Fruit fly (Drosophila melanogaster) whole organism, embryonic: ENCODE data around the gene CG33160.

Experiments
- Atf3 ChIP-seq: fragments of 200-800 bp; sonication (Bioruptor generic); optimal IDR thresholded peaks from 3 replicates; lab custom pipeline; 2016; ENCODE audit warnings: missing biosample characterization, missing genetic modification characterization
- Awh ChIP-seq: fragments of 200-800 bp; sonication (Bioruptor generic); IDR thresholded peaks from 2 replicates; pipeline ENCODE4, ENCODE4 v1.3.6; 2022; ENCODE audit warnings: missing biosample characterization, missing genetic modification characterization
- CG13296 ChIP-seq: fragments of 200-800 bp; sonication (Bioruptor generic); optimal IDR thresholded peaks from 3 replicates; lab custom pipeline; 2018; ENCODE audit warnings: missing biosample characterization, mild to moderate bottlenecking, missing genetic modification characterization
- CG13424 ChIP-seq: fragments of 200-800 bp; sonication (Bioruptor generic); optimal IDR thresholded peaks from 2 replicates; lab custom pipeline; 2019; ENCODE audit warnings: missing biosample characterization, mild to moderate bottlenecking, missing genetic modification characterization, moderate library complexity
- CG13624 ChIP-seq: fragments of 200-800 bp; sonication (Bioruptor generic); optimal IDR thresholded peaks from 2 replicates; lab custom pipeline; 2016; ENCODE audit warnings: missing biosample characterization, missing genetic modification characterization
- CG15479 ChIP-seq: fragments of 200-800 bp; sonication (Bioruptor generic); optimal IDR thresholded peaks from 3 replicates; lab custom pipeline; 2019; ENCODE audit warnings: missing biosample characterization, mild to moderate bottlenecking, missing genetic modification characterization, moderate library complexity
- CG15514 ChIP-seq: fragments of 200-800 bp; sonication (Bioruptor generic); optimal IDR thresholded peaks from 3 replicates; lab custom pipeline; 2017; ENCODE audit warnings: missing biosample characterization, missing genetic modification characterization, mild to moderate bottlenecking, moderate library complexity, missing genetic modification reagents
- CG15601 ChIP-seq: fragments of 200-800 bp; sonication (Bioruptor generic); optimal IDR thresholded peaks from 3 replicates; lab custom pipeline; 2019; ENCODE audit warnings: missing biosample characterization, mild to moderate bottlenecking, missing genetic modification characterization, moderate library complexity
- CG1602 ChIP-seq: fragments of 200-800 bp; sonication (Bioruptor generic); optimal IDR thresholded peaks from 3 replicates; lab custom pipeline; 2016; ENCODE audit warnings: missing biosample characterization, missing genetic modification characterization
- CG34422 ChIP-seq: fragments of 200-800 bp; sonication (Bioruptor generic); IDR thresholded peaks from 3 replicates; pipeline ENCODE4 v1.3.6; 2022; ENCODE audit warnings: missing biosample characterization, missing genetic modification characterization
- CG4424 ChIP-seq: fragments of 200-800 bp; sonication (Bioruptor generic); optimal IDR thresholded peaks from 3 replicates; lab custom pipeline; 2016; ENCODE audit warnings: missing biosample characterization, missing genetic modification characterization
- CG4707 ChIP-seq: fragments of 200-800 bp; sonication (Bioruptor generic); optimal IDR thresholded peaks from 2 replicates; lab custom pipeline; 2018; ENCODE audit warnings: missing biosample characterization, mild to moderate bottlenecking, missing genetic modification characterization, moderate library complexity
- CG4854 ChIP-seq: fragments of 200-800 bp; sonication (Bioruptor generic); optimal IDR thresholded peaks from 2 replicates; lab custom pipeline; 2016; ENCODE audit warnings: missing biosample characterization, missing genetic modification characterization, inconsistent platforms
- CG5245 ChIP-seq: fragments of 200-800 bp; sonication (Bioruptor generic); optimal IDR thresholded peaks from 3 replicates; lab custom pipeline; 2016; ENCODE audit warnings: missing biosample characterization, missing genetic modification characterization
- CG7357 ChIP-seq: fragments of 200-800 bp; sonication (Bioruptor generic); IDR thresholded peaks from 3 replicates; pipeline ENCODE4 v1.3.6; 2022; ENCODE audit warnings: missing biosample characterization, missing genetic modification characterization
- Dp ChIP-seq: fragments of 200-800 bp; sonication (Bioruptor generic); optimal IDR thresholded peaks from 2 replicates; lab custom pipeline; 2018; ENCODE audit warnings: missing biosample characterization, mild to moderate bottlenecking, missing genetic modification characterization, moderate library complexity
- E2f2 ChIP-seq: fragments of 200-800 bp; sonication (Bioruptor generic); IDR thresholded peaks from 2 replicates; pipeline ENCODE4 v1.3.6; 2022; ENCODE audit warnings: missing biosample characterization, missing genetic modification characterization
- Ets65A ChIP-seq: fragments of 200-800 bp; sonication (Bioruptor generic); peaks from one replicate; lab custom pipeline; 2016; ENCODE audit warnings: missing biosample characterization, missing genetic modification characterization
- Ets97D ChIP-seq: fragments of 200-800 bp; sonication (Bioruptor generic); optimal IDR thresholded peaks from 3 replicates; lab custom pipeline; 2016; ENCODE audit warnings: missing biosample characterization, missing genetic modification characterization
- Hmx ChIP-seq: fragments of 200-800 bp; sonication (Bioruptor generic); optimal IDR thresholded peaks from 2 replicates; lab custom pipeline; 2016; ENCODE audit warnings: missing biosample characterization, missing genetic modification characterization
- MBD-R2 ChIP-seq: fragments of 200-800 bp; sonication (Bioruptor generic); IDR thresholded peaks from 2 replicates; pipeline ENCODE4 v1.3.6; 2022; ENCODE audit warnings: missing biosample characterization, missing genetic modification characterization
- Max ChIP-seq: fragments of 200-800 bp; sonication (Bioruptor generic); optimal IDR thresholded peaks from 2 replicates; lab custom pipeline; 2016; ENCODE audit warnings: missing biosample characterization, mild to moderate bottlenecking, missing genetic modification characterization
- Mes4 ChIP-seq: fragments of 200-800 bp; sonication (Bioruptor generic); optimal IDR thresholded peaks from 2 replicates; lab custom pipeline; 2016; ENCODE audit warnings: missing biosample characterization, missing genetic modification characterization
- Oaz ChIP-seq: fragments of 200-800 bp; sonication (Bioruptor generic); IDR thresholded peaks from 2 replicates; pipeline ENCODE4 v1.3.6; 2022; ENCODE audit warnings: missing biosample characterization, missing genetic modification characterization
- Rfx ChIP-seq: fragments of 200-800 bp; sonication (Bioruptor generic); IDR thresholded peaks from 2 replicates; pipeline ENCODE4 v1.3.6; 2022; ENCODE audit warnings: missing biosample characterization, missing genetic modification characterization
- ab ChIP-seq: fragments of 200-800 bp; sonication (Bioruptor generic); optimal IDR thresholded peaks from 2 replicates; lab custom pipeline; 2016; ENCODE audit warnings: missing biosample characterization, missing genetic modification characterization
- az2 ChIP-seq: fragments of 200-800 bp; sonication (Bioruptor generic); optimal IDR thresholded peaks from 3 replicates; lab custom pipeline; 2016; ENCODE audit warnings: missing biosample characterization, missing genetic modification characterization
- bsh ChIP-seq, 2 experiments: fragments of 200-800 bp; sonication (Bioruptor generic); optimal IDR thresholded peaks; 2 replicates each; lab custom pipeline; 2017 to 2018; ENCODE audit warnings: mild to moderate bottlenecking in 2 of 2, missing biosample characterization in 2 of 2, missing genetic modification characterization in 2 of 2, moderate library complexity in 1 of 2
- cas ChIP-seq: fragments of 200-800 bp; sonication (Bioruptor generic); IDR thresholded peaks from 2 replicates; pipeline ENCODE4 v1.3.6; 2022; ENCODE audit warnings: missing biosample characterization, missing genetic modification characterization
- crc ChIP-seq: fragments of 200-800 bp; sonication (Bioruptor generic); optimal IDR thresholded peaks from 2 replicates; lab custom pipeline; 2016; ENCODE audit warnings: missing biosample characterization, missing genetic modification characterization
- dpn ChIP-seq, 2 experiments: fragments of 200-800 bp; sonication (Bioruptor generic); optimal IDR thresholded peaks; 3 replicates each; lab custom pipeline; 2016; ENCODE audit warnings: missing biosample characterization in 2 of 2, missing genetic modification characterization in 2 of 2
- en ChIP-seq: fragments of 200-800 bp; sonication (Bioruptor generic); optimal IDR thresholded peaks from 2 replicates; lab custom pipeline; 2016; ENCODE audit warnings: missing biosample characterization, missing genetic modification characterization
- her ChIP-seq: fragments of 200-800 bp; sonication (Bioruptor generic); optimal IDR thresholded peaks from 2 replicates; lab custom pipeline; 2016; ENCODE audit warnings: missing biosample characterization, missing genetic modification characterization
- inv ChIP-seq: fragments of 200-800 bp; sonication (Bioruptor generic); IDR thresholded peaks from 2 replicates; pipeline ENCODE4 v1.3.6; 2022; ENCODE audit warnings: missing biosample characterization, missing genetic modification characterization; ENCODE audit not compliant: partially characterized antibody
- kah ChIP-seq: fragments of 200-800 bp; sonication (Bioruptor generic); optimal IDR thresholded peaks from 2 replicates; lab custom pipeline; 2018; ENCODE audit warnings: missing biosample characterization, mild to moderate bottlenecking, missing genetic modification characterization
- kni ChIP-seq: fragments of 200-800 bp; sonication (Bioruptor generic); optimal IDR thresholded peaks from 3 replicates; lab custom pipeline; 2017; ENCODE audit warnings: mild to moderate bottlenecking, missing biosample characterization, missing genetic modification reagents, missing genetic modification characterization
- lab ChIP-seq: fragments of 200-800 bp; sonication (Bioruptor generic); optimal IDR thresholded peaks from 3 replicates; lab custom pipeline; 2017; ENCODE audit warnings: missing biosample characterization, missing genetic modification characterization, mild to moderate bottlenecking, moderate library complexity, missing genetic modification reagents
- maf-S ChIP-seq: fragments of 200-800 bp; sonication (Bioruptor generic); optimal IDR thresholded peaks from 2 replicates; lab custom pipeline; 2016; ENCODE audit warnings: missing biosample characterization, missing genetic modification characterization
- pros ChIP-seq: fragments of 200-800 bp; sonication (Bioruptor generic); optimal IDR thresholded peaks from 3 replicates; lab custom pipeline; 2019; ENCODE audit warnings: missing biosample characterization, mild to moderate bottlenecking, missing genetic modification characterization, moderate library complexity
- pum ChIP-seq: fragments of 200-800 bp; sonication (Bioruptor generic); optimal IDR thresholded peaks from 2 replicates; lab custom pipeline; 2016; ENCODE audit warnings: missing biosample characterization, missing genetic modification characterization
- ranshi ChIP-seq: fragments of 200-800 bp; sonication (Bioruptor generic); IDR thresholded peaks from 2 replicates; pipeline ENCODE4 v1.3.6; 2022; ENCODE audit warnings: missing biosample characterization, missing genetic modification characterization
- stc ChIP-seq: fragments of 200-800 bp; sonication (Bioruptor generic); IDR thresholded peaks from 2 replicates; pipeline ENCODE4 v1.3.6; 2022; ENCODE audit warnings: missing biosample characterization, missing genetic modification characterization
- trem ChIP-seq: fragments of 200-800 bp; optimal IDR thresholded peaks from 3 replicates; lab custom pipeline; 2019; ENCODE audit warnings: missing biosample characterization, mild to moderate bottlenecking, missing genetic modification characterization, moderate library complexity
- trh ChIP-seq: fragments of 200-800 bp; sonication (Bioruptor generic); optimal IDR thresholded peaks from 2 replicates; lab custom pipeline; 2016; ENCODE audit warnings: missing biosample characterization, missing genetic modification characterization
- wdn ChIP-seq: fragments of 200-800 bp; sonication (Bioruptor generic); IDR thresholded peaks from 2 replicates; pipeline ENCODE4 v1.3.6; 2022; ENCODE audit warnings: missing biosample characterization, missing genetic modification characterization
- zfh1 ChIP-seq: fragments of 200-800 bp; sonication (Bioruptor generic); IDR thresholded peaks from 3 replicates; pipeline ENCODE4 v1.3.6; 2022; ENCODE audit warnings: missing biosample characterization, missing genetic modification characterization

The CG33160 gene

DNA sequence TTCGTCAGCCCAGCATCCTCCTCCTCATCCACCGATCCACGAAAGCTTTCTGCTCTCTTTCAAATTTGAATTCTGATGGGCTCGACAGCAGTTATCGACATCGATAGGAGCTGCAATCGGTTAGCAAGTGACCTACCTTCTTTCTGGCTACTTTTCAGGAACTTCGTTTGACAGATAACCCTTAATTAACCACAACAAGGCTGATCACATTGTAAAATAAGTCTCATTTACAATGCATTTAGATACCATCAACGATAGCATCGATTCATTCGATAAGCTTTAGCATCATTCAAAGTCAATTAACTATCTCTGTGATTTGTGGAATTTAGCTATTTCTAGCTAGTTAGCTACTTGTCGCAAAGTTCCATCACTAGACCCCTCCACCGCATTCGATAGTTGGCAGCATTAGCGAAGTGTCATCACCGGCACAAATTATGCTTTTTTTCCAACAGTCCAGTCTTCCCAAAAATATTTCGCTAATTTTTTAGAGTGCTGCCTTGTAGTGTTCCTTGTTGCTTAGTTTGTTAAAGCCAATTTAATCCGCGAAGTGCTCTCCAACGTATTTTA lies 27.6 kb downstream of the CG33160 start, which contains the start of the genes MnM and Girdin (continued):
- TF ChIP-seq Oaz (GFP tag; lab: Robert Waterston, UW) = no peak
- TF ChIP-seq cas (GFP tag; lab: Robert Waterston, UW) = 0 out of 2 replicates have a peak, but pooled peaks have one; percentile 19
- peak; percentile 63; the same call in 1 of the 2 replicates for TF ChIP-seq MBD-R2 (GFP tag; lab: Robert Waterston, UW)
- TF ChIP-seq CG1602 (GFP tag; lab: Kevin White, UChicago) = peak; percentile 32
- TF ChIP-seq CG15514 (GFP tag; lab: Kevin White, UChicago) = peak; percentile 88
- peak; percentile 59 for TF ChIP-seq CG4424 (GFP tag; lab: Kevin White, UChicago)
- TF ChIP-seq Atf3 (GFP tag; lab: Kevin White, UChicago) = peak; percentile 54
- peak; percentile 17 for TF ChIP-seq trh
- TF ChIP-seq pros = no peak
- TF ChIP-seq CG13296 (GFP tag; lab: Kevin White, UChicago) = no peak
- peak; percentile 50 for TF ChIP-seq Mes4 (GFP tag; lab: Kevin White, UChicago)
- TF ChIP-seq kni (GFP tag; lab: Kevin White, UChicago) = no peak
- TF ChIP-seq CG5245 (GFP tag; lab: Kevin White, UChicago) = peak; percentile 55
- peak; percentile 75 for TF ChIP-seq her (GFP tag; lab: Kevin White, UChicago)
- no peak for TF ChIP-seq stc (GFP tag; lab: Robert Waterston, UW)
- TF ChIP-seq Max (GFP tag; lab: Kevin White, UChicago) = peak; percentile 43
- TF ChIP-seq zfh1 (GFP tag; lab: Robert Waterston, UW) = peak; percentile 16; the same call in 1 of the 3 replicates
- TF ChIP-seq lab (GFP tag; lab: Kevin White, UChicago) = no peak
- TF ChIP-seq E2f2 = peak; percentile 84
- TF ChIP-seq trem (tag; lab: Kevin White, UChicago) = peak; percentile 91
- TF ChIP-seq az2 (GFP tag; lab: Kevin White, UChicago) = peak; percentile 56
- TF ChIP-seq pum (GFP tag; lab: Kevin White, UChicago) = peak; percentile 79
- no peak for TF ChIP-seq Hmx (GFP tag; lab: Kevin White, UChicago)
- peak; percentile 54; the same call in 1 of the 2 replicates for TF ChIP-seq ranshi
- no peak for TF ChIP-seq en
- peak; percentile 75 for TF ChIP-seq maf-S (GFP tag; lab: Kevin White, UChicago)
- peak; percentile 45 for TF ChIP-seq ab (GFP tag; lab: Kevin White, UChicago)
- peak; percentile 80 for TF ChIP-seq CG13624 (GFP tag; lab: Kevin White, UChicago)
- TF ChIP-seq Awh (GFP tag; lab: Robert Waterston, UW) = no peak
- peak; percentile 98 for TF ChIP-seq Ets65A (GFP tag; lab: Kevin White, UChicago)
- peak; percentile 75 for TF ChIP-seq Rfx (GFP tag; lab: Robert Waterston, UW)
- peak; percentile 77 to 83 for TF ChIP-seq dpn (GFP tag; optimal IDR thresholded peaks at IDR 0.05; lab: Kevin White, UChicago)
- no peak for TF ChIP-seq CG15479 (GFP tag; lab: Kevin White, UChicago)
- TF ChIP-seq CG13424 = peak; percentile 70
- no peak for TF ChIP-seq CG4854
- peak; percentile 87 for TF ChIP-seq inv
- TF ChIP-seq, all 482 proteins: peak for 247

DNA sequence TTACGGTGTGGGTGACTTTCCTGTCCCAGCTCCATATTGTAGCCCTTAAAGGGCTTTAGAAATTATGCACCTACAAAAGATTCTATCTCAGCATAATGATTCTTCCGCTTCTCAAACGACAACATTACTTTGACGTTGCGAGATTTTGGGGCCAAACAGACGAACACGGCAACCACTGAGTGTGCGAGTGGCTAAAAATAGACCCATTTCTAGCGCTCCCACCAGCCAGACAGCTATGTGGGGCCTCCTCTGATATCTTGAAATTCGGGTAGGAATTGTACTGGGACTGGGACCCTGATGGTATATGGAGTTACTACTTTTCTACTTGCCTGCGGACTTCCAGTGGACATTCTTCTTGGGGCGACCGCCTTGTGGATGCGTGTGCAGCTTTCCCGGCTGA lies 28.3 kb downstream of the CG33160 start:
- TF ChIP-seq bsh (GFP tag; optimal IDR thresholded peaks at IDR 0.05; lab: Kevin White, UChicago) (no peak), CG34422 (GFP tag; lab: Robert Waterston, UW) (0 out of 3 replicates have a peak, but pooled peaks have one; percentile 7), crc (GFP tag; lab: Kevin White, UChicago) (no peak), kah (GFP tag; lab: Kevin White, UChicago) (peak; percentile 92), Dp (GFP tag; lab: Kevin White, UChicago) (no peak), CG15601 (no peak), CG7357 (GFP tag; lab: Robert Waterston, UW) (no peak), CG4707 (no peak), Ets97D (GFP tag; lab: Kevin White, UChicago) (no peak), wdn (GFP tag; lab: Robert Waterston, UW) (no peak)
